Fruit fly (Drosophila melanogaster) whole organism, embryonic: ENCODE data around the gene Cul3.

ENCODE experiments used
- B-H1 ChIP-seq: fragments of 200-800 bp; sonication (Bioruptor generic); IDR thresholded peaks from 3 replicates; pipeline ENCODE4 v1.3.6; 2022; ENCODE audit warnings: missing biosample characterization, missing genetic modification characterization
- BEAF-32 ChIP-seq: fragments of 200-800 bp; sonication (Bioruptor generic); optimal IDR thresholded peaks from 3 replicates; lab custom pipeline; 2017; ENCODE audit warnings: missing biosample characterization, missing genetic modification characterization, mild to moderate bottlenecking, moderate library complexity, missing genetic modification reagents
- CG10431 ChIP-seq: fragments of 200-800 bp; sonication (Bioruptor generic); optimal IDR thresholded peaks from 3 replicates; lab custom pipeline; 2018; ENCODE audit warnings: missing biosample characterization, mild to moderate bottlenecking, missing genetic modification characterization
- CG10959 ChIP-seq: fragments of 200-800 bp; sonication (Bioruptor generic); IDR thresholded peaks from 2 replicates; pipeline ENCODE4 v1.3.6; 2022; ENCODE audit warnings: missing biosample characterization, missing genetic modification characterization
- CG10979 ChIP-seq: fragments of 200-800 bp; sonication (Bioruptor generic); optimal IDR thresholded peaks from 2 replicates; lab custom pipeline; 2018; ENCODE audit warnings: missing biosample characterization, mild to moderate bottlenecking, missing genetic modification characterization, moderate library complexity
- CG11504 ChIP-seq: fragments of 200-800 bp; sonication (Bioruptor generic); optimal IDR thresholded peaks from 3 replicates; lab custom pipeline; 2019; ENCODE audit warnings: missing biosample characterization, mild to moderate bottlenecking, missing genetic modification characterization, moderate library complexity
- CG11723 ChIP-seq: fragments of 200-800 bp; sonication (Bioruptor generic); optimal IDR thresholded peaks from 2 replicates; lab custom pipeline; 2017; ENCODE audit warnings: missing biosample characterization, mild to moderate bottlenecking, missing genetic modification characterization
- CG12942 ChIP-seq: fragments of 200-800 bp; sonication (Bioruptor generic); optimal IDR thresholded peaks from 3 replicates; lab custom pipeline; 2016; ENCODE audit warnings: missing biosample characterization, missing genetic modification characterization
- CG13296 ChIP-seq: fragments of 200-800 bp; sonication (Bioruptor generic); optimal IDR thresholded peaks from 3 replicates; lab custom pipeline; 2018; ENCODE audit warnings: missing biosample characterization, mild to moderate bottlenecking, missing genetic modification characterization
- CG13775 ChIP-seq: fragments of 200-800 bp; sonication (Bioruptor generic); optimal IDR thresholded peaks from 3 replicates; lab custom pipeline; 2017; ENCODE audit warnings: missing biosample characterization, mild to moderate bottlenecking, missing genetic modification characterization
- CG15269 ChIP-seq: fragments of 200-800 bp; sonication (Bioruptor generic); optimal IDR thresholded peaks from 2 replicates; lab custom pipeline; 2018; ENCODE audit warnings: missing biosample characterization, mild to moderate bottlenecking, missing genetic modification characterization, moderate library complexity
- CG15601 ChIP-seq: fragments of 200-800 bp; sonication (Bioruptor generic); optimal IDR thresholded peaks from 3 replicates; lab custom pipeline; 2019; ENCODE audit warnings: missing biosample characterization, mild to moderate bottlenecking, missing genetic modification characterization, moderate library complexity
- CG15696 ChIP-seq: fragments of 200-800 bp; sonication (Bioruptor generic); optimal IDR thresholded peaks from 2 replicates; lab custom pipeline; 2019; ENCODE audit warnings: missing biosample characterization, mild to moderate bottlenecking, missing genetic modification characterization, moderate library complexity
- CG1792 ChIP-seq: fragments of 200-800 bp; sonication (Bioruptor generic); optimal IDR thresholded peaks from 2 replicates; lab custom pipeline; 2016; ENCODE audit warnings: missing biosample characterization, missing genetic modification characterization
- CG32767 ChIP-seq: fragments of 200-800 bp; sonication (Bioruptor generic); IDR thresholded peaks from 2 replicates; pipeline ENCODE4 v1.3.6; 2022; ENCODE audit warnings: missing biosample characterization, missing genetic modification characterization
- CG34376 ChIP-seq: fragments of 200-800 bp; sonication (Bioruptor generic); optimal IDR thresholded peaks from 2 replicates; lab custom pipeline; 2018; ENCODE audit warnings: missing biosample characterization, mild to moderate bottlenecking, missing genetic modification characterization
- CG43689 ChIP-seq: fragments of 200-800 bp; sonication (Bioruptor generic); IDR thresholded peaks from 2 replicates; pipeline ENCODE4 v1.3.6; 2022; ENCODE audit warnings: missing biosample characterization, missing genetic modification characterization
- CG8359 ChIP-seq: fragments of 200-800 bp; sonication (Bioruptor generic); optimal IDR thresholded peaks from 2 replicates; lab custom pipeline; 2017; ENCODE audit warnings: missing biosample characterization, mild to moderate bottlenecking, missing genetic modification characterization, borderline replicate concordance
- CG8388 ChIP-seq: fragments of 200-800 bp; sonication (Bioruptor generic); optimal IDR thresholded peaks from 2 replicates; lab custom pipeline; 2019; ENCODE audit warnings: missing biosample characterization, mild to moderate bottlenecking, missing genetic modification characterization, moderate library complexity
- CG8924 ChIP-seq: fragments of 200-800 bp; optimal IDR thresholded peaks from 3 replicates; lab custom pipeline; 2019; ENCODE audit warnings: missing biosample characterization, mild to moderate bottlenecking, missing genetic modification characterization, moderate library complexity
- Drgx ChIP-seq: fragments of 200-800 bp; sonication (Bioruptor generic); IDR thresholded peaks from 2 replicates; pipeline ENCODE4 v1.3.6; 2022; ENCODE audit warnings: missing biosample characterization, missing genetic modification characterization
- Ets65A ChIP-seq: fragments of 200-800 bp; sonication (Bioruptor generic); peaks from one replicate; lab custom pipeline; 2016; ENCODE audit warnings: missing biosample characterization, missing genetic modification characterization
- HmgD ChIP-seq: fragments of 200-800 bp; sonication (Bioruptor generic); optimal IDR thresholded peaks from 3 replicates; lab custom pipeline; 2016; ENCODE audit warnings: missing biosample characterization, missing genetic modification characterization
- Lim3 ChIP-seq: fragments of 200-800 bp; sonication (Bioruptor generic); IDR thresholded peaks from 2 replicates; pipeline ENCODE4 v1.3.6; 2022; ENCODE audit warnings: missing biosample characterization, missing genetic modification characterization
- NC2α ChIP-seq: fragments of 200-800 bp; sonication (Bioruptor generic); optimal IDR thresholded peaks from 2 replicates; lab custom pipeline; 2016; ENCODE audit warnings: missing biosample characterization, missing genetic modification characterization
- ash1 ChIP-seq: fragments of 200-800 bp; sonication (Bioruptor generic); optimal IDR thresholded peaks from 2 replicates; lab custom pipeline; 2018; ENCODE audit warnings: missing biosample characterization, mild to moderate bottlenecking, missing genetic modification characterization
- bowl ChIP-seq: fragments of 200-800 bp; sonication (Bioruptor generic); IDR thresholded peaks from 2 replicates; pipeline ENCODE4 v1.3.6; 2022; ENCODE audit warnings: missing biosample characterization, missing genetic modification characterization
- chm ChIP-seq: fragments of 200-800 bp; sonication (Bioruptor generic); IDR thresholded peaks from 2 replicates; pipeline ENCODE4 v1.3.6; 2022; ENCODE audit warnings: missing biosample characterization, missing genetic modification characterization
- ems ChIP-seq: fragments of 200-800 bp; sonication (Bioruptor generic); optimal IDR thresholded peaks from 3 replicates; lab custom pipeline; 2016; ENCODE audit warnings: missing biosample characterization, missing genetic modification characterization
- eyg ChIP-seq: fragments of 200-800 bp; sonication (Bioruptor generic); optimal IDR thresholded peaks from 3 replicates; lab custom pipeline; 2016; ENCODE audit warnings: missing biosample characterization, missing genetic modification characterization
- ind ChIP-seq: fragments of 200-800 bp; sonication (Bioruptor generic); optimal IDR thresholded peaks from 3 replicates; lab custom pipeline; 2016; ENCODE audit warnings: missing biosample characterization, missing genetic modification characterization
- insv ChIP-seq, 2 experiments: fragments of 200-800 bp; sonication (Bioruptor generic); optimal IDR thresholded peaks; 3 replicates each; lab custom pipeline; 2016 to 2018; ENCODE audit warnings: missing biosample characterization in 2 of 2, missing genetic modification characterization in 2 of 2
- klu ChIP-seq: fragments of 200-800 bp; sonication (Bioruptor generic); IDR thresholded peaks from 2 replicates; pipeline ENCODE4 v1.3.6; 2022; ENCODE audit warnings: missing biosample characterization, missing genetic modification characterization
- lbe ChIP-seq: fragments of 200-800 bp; sonication (Bioruptor generic); optimal IDR thresholded peaks from 2 replicates; lab custom pipeline; 2016; ENCODE audit warnings: missing biosample characterization, mild to moderate bottlenecking, missing genetic modification characterization
- lola ChIP-seq, 3 experiments: fragments of >200 bp in 2 of 3; fragments of 200-800 bp in 1 of 3; sonication (Bioruptor generic) in 1 of 3; optimal IDR thresholded peaks; 2 replicates each; lab custom pipeline; 2017 to 2019; ENCODE audit warnings: missing biosample characterization in 3 of 3, missing genetic modification characterization in 3 of 3, mild to moderate bottlenecking in 1 of 3, moderate library complexity in 1 of 3
- maf-S ChIP-seq: fragments of 200-800 bp; sonication (Bioruptor generic); optimal IDR thresholded peaks from 2 replicates; lab custom pipeline; 2016; ENCODE audit warnings: missing biosample characterization, missing genetic modification characterization
- nerfin-1 ChIP-seq: fragments of 200-800 bp; sonication (Bioruptor generic); optimal IDR thresholded peaks from 3 replicates; lab custom pipeline; 2019; ENCODE audit warnings: missing biosample characterization, mild to moderate bottlenecking, missing genetic modification characterization, moderate library complexity
- nmo ChIP-seq: fragments of 200-800 bp; sonication (Bioruptor generic); optimal IDR thresholded peaks from 2 replicates; lab custom pipeline; 2018; ENCODE audit warnings: missing biosample characterization, mild to moderate bottlenecking, missing genetic modification characterization, moderate library complexity
- pita ChIP-seq: fragments of 200-800 bp; sonication (Bioruptor generic); optimal IDR thresholded peaks from 2 replicates; lab custom pipeline; 2017; ENCODE audit warnings: missing biosample characterization, mild to moderate bottlenecking, missing genetic modification characterization
- psq ChIP-seq: fragments of 200-800 bp; sonication (Bioruptor generic); optimal IDR thresholded peaks from 2 replicates; lab custom pipeline; 2017; ENCODE audit warnings: missing biosample characterization, missing genetic modification characterization
- row ChIP-seq: fragments of 200-800 bp; sonication (Bioruptor generic); IDR thresholded peaks from 3 replicates; pipeline ENCODE4 v1.3.6; 2022; ENCODE audit warnings: missing biosample characterization, missing genetic modification characterization
- sens ChIP-seq: fragments of 200-800 bp; sonication (Bioruptor generic); peaks from one replicate; lab custom pipeline; 2016; ENCODE audit warnings: missing biosample characterization, missing genetic modification characterization
- slbo ChIP-seq: fragments of 200-800 bp; sonication (Bioruptor generic); IDR thresholded peaks from 2 replicates; pipeline ENCODE4 v1.3.6; 2022; ENCODE audit warnings: missing biosample characterization, missing genetic modification characterization
- so ChIP-seq: fragments of 200-800 bp; sonication (Bioruptor generic); IDR thresholded peaks from 3 replicates; pipeline ENCODE4 v1.3.6; 2022; ENCODE audit warnings: missing biosample characterization, missing genetic modification characterization
- ssp ChIP-seq: fragments of 200-800 bp; sonication (Bioruptor generic); IDR thresholded peaks from 2 replicates; pipeline ENCODE4 v1.3.6; 2022; ENCODE audit warnings: missing biosample characterization, missing genetic modification characterization
- stwl ChIP-seq: fragments of 200-800 bp; sonication (Bioruptor generic); optimal IDR thresholded peaks from 3 replicates; lab custom pipeline; 2018; ENCODE audit warnings: missing biosample characterization, mild to moderate bottlenecking, missing genetic modification characterization, moderate library complexity
- tio ChIP-seq: fragments of 200-800 bp; sonication (Bioruptor generic); optimal IDR thresholded peaks from 2 replicates; lab custom pipeline; 2017; ENCODE audit warnings: missing biosample characterization, missing genetic modification characterization, inconsistent platforms
- wor ChIP-seq: fragments of 200-800 bp; sonication (Bioruptor generic); IDR thresholded peaks from 2 replicates; pipeline ENCODE4 v1.3.6; 2022; ENCODE audit warnings: missing biosample characterization, missing genetic modification characterization

Cul3 gene

dm6 chr2L:15314903-15315302 lies 43.1 kb upstream of the Cul3 start (continued):
- TF ChIP-seq row = 0 out of 3 replicates have a peak, but pooled peaks have one; percentile 13
- no peak for TF ChIP-seq CG32767 (GFP tag; lab: Robert Waterston, UW)
- TF ChIP-seq CG15696 (tag; lab: Kevin White, UChicago) = peak; percentile 8
- TF ChIP-seq nmo = no peak
- peak; percentile 43 for TF ChIP-seq sens (GFP tag; lab: Kevin White, UChicago)
- TF ChIP-seq CG1792 (GFP tag; lab: Kevin White, UChicago) = no peak
- TF ChIP-seq ash1 = no peak
- TF ChIP-seq ind (GFP tag; lab: Kevin White, UChicago) = no peak
- no peak for TF ChIP-seq CG13775 (GFP tag; lab: Kevin White, UChicago)
- TF ChIP-seq psq = no peak
- no peak for TF ChIP-seq B-H1
- TF ChIP-seq tio (GFP tag; lab: Kevin White, UChicago) = no peak
- TF ChIP-seq CG12942 (GFP tag; lab: Kevin White, UChicago) = no peak
- no peak for TF ChIP-seq wor
- TF ChIP-seq HmgD (GFP tag; lab: Kevin White, UChicago) = no peak
- TF ChIP-seq CG10979 (tag; lab: Kevin White, UChicago) = peak; percentile 39
- no peak for TF ChIP-seq CG15269 (tag; lab: Kevin White, UChicago)
- TF ChIP-seq CG34376 (GFP tag; lab: Kevin White, UChicago) = no peak
- TF ChIP-seq so (GFP tag; lab: Robert Waterston, UW) = no peak
- no peak for TF ChIP-seq maf-S (GFP tag; lab: Kevin White, UChicago)
- no peak for TF ChIP-seq chm
- TF ChIP-seq CG8924 (tag; lab: Kevin White, UChicago) = peak; percentile 7
- no peak for TF ChIP-seq CG11504
- no peak for TF ChIP-seq CG13296 (GFP tag; lab: Kevin White, UChicago)
- no peak for TF ChIP-seq CG10431 (GFP tag; lab: Kevin White, UChicago)
- no peak for TF ChIP-seq bowl (GFP tag; lab: Robert Waterston, UW)
- TF ChIP-seq CG15601 = no peak
- no peak for TF ChIP-seq nerfin-1 (tag; lab: Kevin White, UChicago)
- TF ChIP-seq eyg = no peak
- peak in 1 of 3 experiments; percentile 44 for TF ChIP-seq lola (GFP tag; optimal IDR thresholded peaks at IDR 0.05; lab: Kevin White, UChicago)
- peak; percentile 40 for TF ChIP-seq CG8388 (GFP tag; lab: Kevin White, UChicago)

- TF ChIP-seq sens (GFP tag; lab: Kevin White, UChicago) (peak; percentile 37), stwl (peak; percentile 2), CG10959 (GFP tag; lab: Robert Waterston, UW) (no peak), CG8359 (GFP tag; lab: Kevin White, UChicago) (no peak), insv (GFP tag; optimal IDR thresholded peaks at IDR 0.05; lab: Kevin White, UChicago) (peak; percentile 85 to 92), pita (GFP tag; lab: Kevin White, UChicago) (peak; percentile 2), BEAF-32 (GFP tag; lab: Kevin White, UChicago) (peak; percentile 8)
These were observed 35.0 kb upstream of the Cul3 start for dm6 chr2L:15306802-15307201.

- TF ChIP-seq sens (GFP tag; lab: Kevin White, UChicago) (peak; percentile 45), CG43689 (no peak), Ets65A (peak; percentile 6), NC2α (no peak), Drgx (GFP tag; lab: Robert Waterston, UW) (peak; percentile 32; the same call in 1 of the 2 replicates), klu (GFP tag; lab: Robert Waterston, UW) (no peak), ems (GFP tag; lab: Kevin White, UChicago) (no peak), ssp (GFP tag; lab: Robert Waterston, UW) (no peak), CG12942 (GFP tag; lab: Kevin White, UChicago) (no peak), lbe (GFP tag; lab: Kevin White, UChicago) (peak; percentile 3), slbo (GFP tag; lab: Robert Waterston, UW) (no peak), Lim3 (GFP tag; lab: Robert Waterston, UW) (no peak), CG11723 (no peak)
- TF ChIP-seq, all 482 proteins: peak for 4
These were observed 32.5 kb upstream of the Cul3 start for dm6 chr2L:15304359-15304758.
